Worm (Caenorhabditis elegans) whole organism, L3 larva: ENCODE measurements around the gene W03B1.3.

Experiments used
- ama-1 ChIP-seq: fragments of 150-350 bp; optimal IDR thresholded peaks from 2 replicates; lab custom pipeline; 2018
- ceh-82 ChIP-seq: fragments of 150-350 bp; optimal IDR thresholded peaks from 2 replicates; lab custom pipeline; 2014; ENCODE audit warnings: missing biosample characterization, missing genetic modification characterization
- fos-1 ChIP-seq: fragments of 150-350 bp; optimal IDR thresholded peaks from 2 replicates; lab custom pipeline; 2014; ENCODE audit warnings: missing biosample characterization, missing genetic modification characterization
- lin-15B ChIP-seq: fragments of 150-350 bp; optimal IDR thresholded peaks from 2 replicates; lab custom pipeline; 2014; ENCODE audit warnings: missing biosample characterization, missing genetic modification characterization
- nhr-12 ChIP-seq: fragments of 150-350 bp; optimal IDR thresholded peaks from 2 replicates; lab custom pipeline; 2014; ENCODE audit warnings: missing biosample characterization, missing genetic modification characterization
- nhr-237 ChIP-seq: fragments of 150-350 bp; optimal IDR thresholded peaks from 2 replicates; lab custom pipeline; 2014; ENCODE audit warnings: missing biosample characterization, missing genetic modification characterization
- nhr-77 ChIP-seq: fragments of 150-350 bp; optimal IDR thresholded peaks from 2 replicates; lab custom pipeline; 2014; ENCODE audit warnings: missing biosample characterization, missing genetic modification characterization
- skn-1 ChIP-seq: fragments of 150-350 bp; optimal IDR thresholded peaks from 2 replicates; lab custom pipeline; 2014; ENCODE audit warnings: missing biosample characterization, missing genetic modification characterization
- zag-1 ChIP-seq: fragments of 150-350 bp; optimal IDR thresholded peaks from 2 replicates; lab custom pipeline; 2014; ENCODE audit warnings: missing biosample characterization, missing genetic modification characterization

DNA sequence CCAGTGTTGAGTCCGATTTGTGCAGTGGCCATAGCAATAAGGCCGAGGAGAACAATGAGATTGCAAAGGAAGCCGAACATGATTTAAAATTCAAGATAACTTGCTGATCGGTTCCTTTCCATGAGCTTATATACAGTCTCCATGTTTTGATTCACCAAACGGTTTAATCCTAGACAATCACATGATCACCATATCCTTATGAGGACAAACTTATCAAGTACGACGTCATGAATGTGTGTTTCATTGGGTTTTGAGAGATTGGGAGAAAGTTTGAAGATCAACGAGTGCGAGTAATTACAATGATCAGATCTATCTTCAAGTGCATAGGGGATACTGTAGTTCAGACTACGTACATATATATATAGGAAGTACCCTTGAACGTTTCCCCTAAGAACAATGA is 45.6 kb downstream of the W03B1.3 start, which contains the start of gene dct-7:
- TF ChIP-seq nhr-12 = no peak
- TF ChIP-seq zag-1 (tag; lab: Kevin White, UChicago) = no peak
- TF ChIP-seq nhr-77 = no peak
- TF ChIP-seq lin-15B = no peak
- TF ChIP-seq skn-1 = no peak
- no peak for TF ChIP-seq ceh-82 (tag; lab: Kevin White, UChicago)
- no peak for TF ChIP-seq ama-1 (lab: Kevin White, UChicago)
- no peak for TF ChIP-seq nhr-237 (tag; lab: Kevin White, UChicago)
- no peak for TF ChIP-seq fos-1 (tag; lab: Kevin White, UChicago)
